Fruit fly (Drosophila melanogaster): ENCODE data around the gene Sodh2.

- TF ChIP-seq kay (GFP tag; ENCODE audit: borderline replicate concordance), result no peak
- TF ChIP-seq CG14711 (tag; optimal IDR thresholded peaks at IDR 0.05), result peak; percentile 8
- peak; percentile 56 for TF ChIP-seq Mnt (GFP tag; optimal IDR thresholded peaks at IDR 0.05)
- TF ChIP-seq CG1620 (GFP tag; optimal IDR thresholded peaks at IDR 0.05), result peak; percentile 70
- no peak for TF ChIP-seq CG7045 (GFP tag; optimal IDR thresholded peaks at IDR 0.05)
- peak; percentile 71 for TF ChIP-seq bab1 (GFP tag; optimal IDR thresholded peaks at IDR 0.05)
- TF ChIP-seq tj (GFP tag; optimal IDR thresholded peaks at IDR 0.05), result no peak
- TF ChIP-seq ovo (GFP tag; optimal IDR thresholded peaks at IDR 0.05), result peak; percentile 9
- TF ChIP-seq Crg-1 (GFP tag; optimal IDR thresholded peaks at IDR 0.05), result peak; percentile 53
- TF ChIP-seq CG5204 (GFP tag; optimal IDR thresholded peaks at IDR 0.05), result no peak
- no peak for TF ChIP-seq CG7101 (tag; optimal IDR thresholded peaks at IDR 0.05)
- peak; percentile 64 for TF ChIP-seq toe (GFP tag; optimal IDR thresholded peaks at IDR 0.05)
- TF ChIP-seq CG12768 (GFP tag; optimal IDR thresholded peaks at IDR 0.05), result peak; percentile 39
- peak; percentile 43 for TF ChIP-seq Hr96 (GFP tag; optimal IDR thresholded peaks at IDR 0.05)
Observed at dm6 chr3R:10881824-10882559, 5.8 kb downstream of the Sodh2 start, which contains the start of gene Tpc1.
